Worm (Caenorhabditis elegans): ENCODE measurements around the gene F38B6.2.

The F38B6.2 gene

ce11 chrX:6742011-6742683 is 43.8 kb downstream of the F38B6.2 start, which contains the start of gene mdl-1 (continued):
- TF ChIP-seq ZK546.5 (tag; optimal IDR thresholded peaks at IDR 0.05) = no peak
- peak; percentile 95 for TF ChIP-seq egl-27 (tag; optimal IDR thresholded peaks at IDR 0.05)
- TF ChIP-seq sea-2 (GFP tag; optimal IDR thresholded peaks at IDR 0.05) = peak; percentile 63
- no peak for TF ChIP-seq nhr-67 (tag; optimal IDR thresholded peaks at IDR 0.05)
- TF ChIP-seq pqm-1 (tag; optimal IDR thresholded peaks at IDR 0.05) = peak; percentile 82
- TF ChIP-seq nhr-237 (tag; optimal IDR thresholded peaks at IDR 0.05) = no peak
- no peak for TF ChIP-seq zag-1 (tag; optimal IDR thresholded peaks at IDR 0.05)
- peak; percentile 95 for TF ChIP-seq lin-39 (tag; optimal IDR thresholded peaks at IDR 0.05)
- TF ChIP-seq nhr-76 (tag; optimal IDR thresholded peaks at IDR 0.05) = no peak
- TF ChIP-seq ceh-16 (tag; optimal IDR thresholded peaks at IDR 0.05) = no peak
- TF ChIP-seq snpc-4 (tag; optimal IDR thresholded peaks at IDR 0.05) = peak; percentile 71
- TF ChIP-seq fos-1 (tag; optimal IDR thresholded peaks at IDR 0.05) = peak; percentile 27

- TF ChIP-seq fkh-2 (tag; optimal IDR thresholded peaks at IDR 0.05) (no peak), hmg-11 (tag; optimal IDR thresholded peaks at IDR 0.05) (no peak), skn-1 (tag; optimal IDR thresholded peaks at IDR 0.05) (no peak), elt-3 (tag; optimal IDR thresholded peaks at IDR 0.05) (peak in 1 of 3 experiments; percentile 33), aly-2 (tag; optimal IDR thresholded peaks at IDR 0.05) (no peak), lin-15B (tag; optimal IDR thresholded peaks at IDR 0.05) (no peak), nhr-25 (tag; optimal IDR thresholded peaks at IDR 0.05) (peak; percentile 78), nhr-23 (tag; optimal IDR thresholded peaks at IDR 0.05) (peak; percentile 69), elt-2 (tag; optimal IDR thresholded peaks at IDR 0.05) (peak; percentile 61), mml-1 (tag; optimal IDR thresholded peaks at IDR 0.05) (peak; percentile 86), ceh-9 (tag; optimal IDR thresholded peaks at IDR 0.05) (no peak), jun-1 (tag; optimal IDR thresholded peaks at IDR 0.05) (peak; percentile 84), ama-1 (optimal IDR thresholded peaks at IDR 0.05) (peak; percentile 74), unc-62 (GFP tag; optimal IDR thresholded peaks at IDR 0.05) (no peak), pha-4 (tag; optimal IDR thresholded peaks at IDR 0.05) (peak; percentile 75), nfya-1 (tag; optimal IDR thresholded peaks at IDR 0.05; ENCODE audit: insufficient read depth) (peak; percentile 68), fkh-10 (GFP tag; optimal IDR thresholded peaks at IDR 0.05) (no peak), nhr-67 (tag; optimal IDR thresholded peaks at IDR 0.05) (no peak), mdl-1 (tag; optimal IDR thresholded peaks at IDR 0.05) (peak; percentile 100), ceh-16 (tag; optimal IDR thresholded peaks at IDR 0.05) (no peak), pqm-1 (tag; optimal IDR thresholded peaks at IDR 0.05) (peak; percentile 60), tbx-2 (tag; optimal IDR thresholded peaks at IDR 0.05) (no peak), egl-27 (tag; optimal IDR thresholded peaks at IDR 0.05) (peak; percentile 74)
Observed at ce11 chrX:6742891-6743290, 44.6 kb downstream of the F38B6.2 start.

ce11 chrX:6743344-6743743 is 45.0 kb downstream of the F38B6.2 start:
- TF ChIP-seq ceh-16 (tag; optimal IDR thresholded peaks at IDR 0.05) = no peak
- TF ChIP-seq ama-1 (optimal IDR thresholded peaks at IDR 0.05) = peak; percentile 91

- peak; percentile 59 for TF ChIP-seq R02D3.7 (tag; optimal IDR thresholded peaks at IDR 0.05)
- TF ChIP-seq lsy-12 (tag; optimal IDR thresholded peaks at IDR 0.05) = peak; percentile 89
- no peak for TF ChIP-seq aly-2 (tag; optimal IDR thresholded peaks at IDR 0.05)
- peak; percentile 99 for TF ChIP-seq mdl-1 (tag; optimal IDR thresholded peaks at IDR 0.05)
- peak; percentile 85 for TF ChIP-seq ztf-4 (tag; optimal IDR thresholded peaks at IDR 0.05)
- peak; percentile 80 for TF ChIP-seq unc-62 (GFP tag; optimal IDR thresholded peaks at IDR 0.05)
- TF ChIP-seq ceh-16 (tag; optimal IDR thresholded peaks at IDR 0.05) = no peak
- peak; percentile 31 for TF ChIP-seq ceh-82 (tag; optimal IDR thresholded peaks at IDR 0.05)
- peak; percentile 16 for TF ChIP-seq nhr-76 (tag; optimal IDR thresholded peaks at IDR 0.05)
- peak; percentile 67 for TF ChIP-seq nhr-28 (tag; optimal IDR thresholded peaks at IDR 0.05)
- peak; percentile 71 for TF ChIP-seq ceh-28 (tag; optimal IDR thresholded peaks at IDR 0.05)
- TF ChIP-seq ama-1 (optimal IDR thresholded peaks at IDR 0.05) = peak; percentile 99
- no peak for TF ChIP-seq hmg-11 (tag; optimal IDR thresholded peaks at IDR 0.05)
- peak; percentile 75 to 89 (median 84) for TF ChIP-seq elt-3 (tag; optimal IDR thresholded peaks at IDR 0.05)
- TF ChIP-seq nhr-43 (tag; optimal IDR thresholded peaks at IDR 0.05; ENCODE audit: poor library complexity, severe bottlenecking) = peak; percentile 88
- no peak for TF ChIP-seq zag-1 (tag; optimal IDR thresholded peaks at IDR 0.05)
- TF ChIP-seq snpc-4 (tag; optimal IDR thresholded peaks at IDR 0.05) = peak; percentile 46
- TF ChIP-seq elt-1 (tag; optimal IDR thresholded peaks at IDR 0.05) = peak; percentile 98
- no peak for TF ChIP-seq lin-15B (tag; optimal IDR thresholded peaks at IDR 0.05)
- TF ChIP-seq ztf-11 (tag; optimal IDR thresholded peaks at IDR 0.05) = no peak
- TF ChIP-seq fos-1 (tag; optimal IDR thresholded peaks at IDR 0.05) = peak; percentile 82
- peak; percentile 98 for TF ChIP-seq nhr-25 (tag; optimal IDR thresholded peaks at IDR 0.05)
- TF ChIP-seq fkh-2 (tag; optimal IDR thresholded peaks at IDR 0.05) = no peak
- peak; percentile 90 for TF ChIP-seq tbx-2 (tag; optimal IDR thresholded peaks at IDR 0.05)
- TF ChIP-seq fkh-10 (GFP tag; optimal IDR thresholded peaks at IDR 0.05) = no peak
- peak; percentile 85 for TF ChIP-seq nfya-1 (tag; optimal IDR thresholded peaks at IDR 0.05; ENCODE audit: insufficient read depth)
- TF ChIP-seq nhr-237 (tag; optimal IDR thresholded peaks at IDR 0.05) = no peak
- no peak for TF ChIP-seq unc-39 (tag; optimal IDR thresholded peaks at IDR 0.05)
- no peak for TF ChIP-seq sea-2 (GFP tag; optimal IDR thresholded peaks at IDR 0.05)
- TF ChIP-seq pha-4 (tag; optimal IDR thresholded peaks at IDR 0.05) = peak; percentile 94
- TF ChIP-seq nhr-77 (tag; optimal IDR thresholded peaks at IDR 0.05) = peak; percentile 13
- TF ChIP-seq egl-27 (tag; optimal IDR thresholded peaks at IDR 0.05) = peak; percentile 91
- TF ChIP-seq eor-1 (tag; optimal IDR thresholded peaks at IDR 0.05) = peak in 1 of 2 experiments; percentile 71
- peak; percentile 17 for TF ChIP-seq lin-39 (tag; optimal IDR thresholded peaks at IDR 0.05)
Observed at ce11 chrX:6743853-6744346, 45.6 kb downstream of the F38B6.2 start.

Measured in whole organism, L3 larva.